ENCODE assay signal across 1 fruit fly cellular context in genomic region chr3R:23363515-23364124, dm6.
TF ChIP-seq lines count a peak whose summit lies in the region.

TSS of gene CG4408 (minus strand) at chr3R:23363574.

TF ChIP-seq in whole organism, embryonic, 481 proteins besides CTCF, POLR2A, EP300 and RAD21 (continued from another document and continues in another):
- TF ChIP-seq CG4328 (GFP tag; optimal IDR thresholded peaks at IDR 0.05; lab: Kevin White, UChicago) (no peak), psq (GFP tag; optimal IDR thresholded peaks at IDR 0.05; lab: Kevin White, UChicago) (no peak), CG2120 (GFP tag; optimal IDR thresholded peaks at IDR 0.05; lab: Kevin White, UChicago) (peak; percentile 72), crc (GFP tag; optimal IDR thresholded peaks at IDR 0.05; lab: Kevin White, UChicago) (no peak), pum (GFP tag; optimal IDR thresholded peaks at IDR 0.05; lab: Kevin White, UChicago) (no peak), Ada2b (GFP tag; IDR thresholded peaks at IDR 0.05; lab: Robert Waterston, UW) (peak; percentile 68), salm (tag; optimal IDR thresholded peaks at IDR 0.05; lab: Kevin White, UChicago) (no peak), tio (GFP tag; optimal IDR thresholded peaks at IDR 0.05; lab: Kevin White, UChicago) (no peak), Mad (GFP tag; optimal IDR thresholded peaks at IDR 0.05; lab: Kevin White, UChicago) (no peak), Hr51 (GFP tag; optimal IDR thresholded peaks at IDR 0.05; lab: Kevin White, UChicago) (peak in 1 of 2 experiments; percentile 31), CG16815 (GFP tag; optimal IDR thresholded peaks at IDR 0.05; lab: Kevin White, UChicago) (no peak), vfl (GFP tag; optimal IDR thresholded peaks at IDR 0.05; lab: Kevin White, UChicago) (no peak), CG3995 (GFP tag; optimal IDR thresholded peaks at IDR 0.05; lab: Kevin White, UChicago) (no peak), CG18764 (GFP tag; optimal IDR thresholded peaks at IDR 0.05; lab: Kevin White, UChicago) (no peak), CG12236 (GFP tag; optimal IDR thresholded peaks at IDR 0.05; lab: Kevin White, UChicago) (no peak), Deaf1 (tag; optimal IDR thresholded peaks at IDR 0.05; lab: Kevin White, UChicago) (no peak), slp2 (GFP tag; optimal IDR thresholded peaks at IDR 0.05; lab: Kevin White, UChicago) (no peak), grau (tag; optimal IDR thresholded peaks at IDR 0.05; lab: Kevin White, UChicago) (peak; percentile 46), Dfd (GFP tag; optimal IDR thresholded peaks at IDR 0.05; lab: Kevin White, UChicago) (no peak), CG11093 (GFP tag; IDR thresholded peaks at IDR 0.05; lab: Robert Waterston, UW) (no peak), CG33557 (GFP tag; optimal IDR thresholded peaks at IDR 0.05; lab: Kevin White, UChicago) (no peak), shn (GFP tag; optimal IDR thresholded peaks at IDR 0.05; lab: Kevin White, UChicago) (no peak), jigr1 (GFP tag; IDR thresholded peaks at IDR 0.05; lab: Robert Waterston, UW) (no peak), CG5245 (GFP tag; optimal IDR thresholded peaks at IDR 0.05; lab: Kevin White, UChicago) (peak; percentile 0), CG2889 (GFP tag; IDR thresholded peaks at IDR 0.05; lab: Robert Waterston, UW) (no peak), Camta (GFP tag; optimal IDR thresholded peaks at IDR 0.05; lab: Kevin White, UChicago) (no peak), CG9215 (GFP tag; IDR thresholded peaks at IDR 0.05; lab: Robert Waterston, UW) (peak; percentile 35; the same call in 1 of the 2 replicates), CG13296 (GFP tag; optimal IDR thresholded peaks at IDR 0.05; lab: Kevin White, UChicago) (peak; percentile 32), sob (GFP tag; IDR thresholded peaks at IDR 0.05; lab: Robert Waterston, UW) (peak; percentile 61; the same call in 1 of the 2 replicates), CG8281 (tag; optimal IDR thresholded peaks at IDR 0.05; lab: Kevin White, UChicago) (no peak), Mrtf (GFP tag; IDR thresholded peaks at IDR 0.05; lab: Robert Waterston, UW) (no peak), nom (GFP tag; optimal IDR thresholded peaks at IDR 0.05; lab: Kevin White, UChicago) (no peak), CG8089 (GFP tag; optimal IDR thresholded peaks at IDR 0.05; lab: Kevin White, UChicago) (no peak), CG18011 (GFP tag; optimal IDR thresholded peaks at IDR 0.05; lab: Kevin White, UChicago) (no peak), twi (tag; optimal IDR thresholded peaks at IDR 0.05; lab: Kevin White, UChicago) (no peak), Myb (GFP tag; optimal IDR thresholded peaks at IDR 0.05; lab: Kevin White, UChicago) (no peak), Fer3 (tag; optimal IDR thresholded peaks at IDR 0.05; lab: Kevin White, UChicago) (peak; percentile 56), CG10431 (GFP tag; optimal IDR thresholded peaks at IDR 0.05; lab: Kevin White, UChicago) (no peak), B-H1 (GFP tag; IDR thresholded peaks at IDR 0.05; lab: Robert Waterston, UW) (no peak), CG17568 (GFP tag; optimal IDR thresholded peaks at IDR 0.05; lab: Kevin White, UChicago) (no peak), amos (GFP tag; IDR thresholded peaks at IDR 0.05; lab: Robert Waterston, UW; ENCODE audit: partially characterized antibody) (no peak), stwl (tag; optimal IDR thresholded peaks at IDR 0.05; lab: Kevin White, UChicago) (no peak), CG2678 (tag; optimal IDR thresholded peaks at IDR 0.05; lab: Kevin White, UChicago) (peak; percentile 65), fd3F (GFP tag; optimal IDR thresholded peaks at IDR 0.05; lab: Kevin White, UChicago) (peak; percentile 4), ind (GFP tag; optimal IDR thresholded peaks at IDR 0.05; lab: Kevin White, UChicago) (peak; percentile 46), CG18599 (GFP tag; optimal IDR thresholded peaks at IDR 0.05; lab: Kevin White, UChicago) (peak; percentile 69), CG10147 (GFP tag; optimal IDR thresholded peaks at IDR 0.05; lab: Kevin White, UChicago) (no peak), sd (tag; optimal IDR thresholded peaks at IDR 0.05; lab: Kevin White, UChicago) (no peak), CG32767 (GFP tag; IDR thresholded peaks at IDR 0.05; lab: Robert Waterston, UW) (no peak), CG14014 (GFP tag; IDR thresholded peaks at IDR 0.05; lab: Robert Waterston, UW) (no peak), br (optimal IDR thresholded peaks at IDR 0.05; lab: Kevin White, UChicago) (no peak), CG11456 (GFP tag; IDR thresholded peaks at IDR 0.05; lab: Robert Waterston, UW) (no peak), CG13424 (tag; optimal IDR thresholded peaks at IDR 0.05; lab: Kevin White, UChicago) (peak; percentile 19), tin (GFP tag; optimal IDR thresholded peaks at IDR 0.05; lab: Kevin White, UChicago) (no peak), zen (tag; optimal IDR thresholded peaks at IDR 0.05; lab: Kevin White, UChicago) (peak; percentile 12), CG11504 (tag; optimal IDR thresholded peaks at IDR 0.05; lab: Kevin White, UChicago) (peak; percentile 72), CG8765 (GFP tag; IDR thresholded peaks at IDR 0.05; lab: Robert Waterston, UW) (0 out of 2 replicates have a peak, but pooled peaks have one; percentile 6), Opbp (GFP tag; IDR thresholded peaks at IDR 0.05; lab: Robert Waterston, UW; ENCODE audit: partially characterized antibody) (no peak), mirr (GFP tag; optimal IDR thresholded peaks at IDR 0.05; lab: Kevin White, UChicago) (no peak), CG4617 (GFP tag; optimal IDR thresholded peaks at IDR 0.05; lab: Kevin White, UChicago; ENCODE audit: borderline replicate concordance) (no peak), grn (GFP tag; optimal IDR thresholded peaks at IDR 0.05; lab: Kevin White, UChicago) (no peak), NK7.1 (GFP tag; optimal IDR thresholded peaks at IDR 0.05; lab: Kevin White, UChicago) (no peak), CG6654 (GFP tag; optimal IDR thresholded peaks at IDR 0.05; lab: Kevin White, UChicago) (no peak), crp (GFP tag; optimal IDR thresholded peaks at IDR 0.05; lab: Kevin White, UChicago) (no peak), HLH3B (GFP tag; IDR thresholded peaks at IDR 0.05; lab: Robert Waterston, UW) (0 out of 2 replicates have a peak, but pooled peaks have one; percentile 30), CG13123 (GFP tag; optimal IDR thresholded peaks at IDR 0.05; lab: Kevin White, UChicago) (no peak), chn (GFP tag; optimal IDR thresholded peaks at IDR 0.05; lab: Kevin White, UChicago) (no peak), tup (GFP tag; optimal IDR thresholded peaks at IDR 0.05; lab: Kevin White, UChicago) (no peak), CG30020 (tag; optimal IDR thresholded peaks at IDR 0.05; lab: Kevin White, UChicago) (no peak), sens (GFP tag; lab: Kevin White, UChicago) (peak; percentile 79), CG16813 (GFP tag; IDR thresholded peaks at IDR 0.05; lab: Robert Waterston, UW; ENCODE audit: partially characterized antibody) (no peak), oc (tag; optimal IDR thresholded peaks at IDR 0.05; lab: Kevin White, UChicago) (no peak), sisA (GFP tag; IDR thresholded peaks at IDR 0.05; lab: Robert Waterston, UW) (peak; percentile 37; the same call in 1 of the 2 replicates), fru (optimal IDR thresholded peaks at IDR 0.05; lab: Kevin White, UChicago) (no peak), unc-4 (GFP tag; IDR thresholded peaks at IDR 0.05; lab: Robert Waterston, UW; ENCODE audit: partially characterized antibody) (no peak), CG15514 (GFP tag; optimal IDR thresholded peaks at IDR 0.05; lab: Kevin White, UChicago) (peak; percentile 3), CG11085 (GFP tag; IDR thresholded peaks at IDR 0.05; lab: Robert Waterston, UW) (peak; percentile 10; the same call in 1 of the 2 replicates), en (GFP tag; optimal IDR thresholded peaks at IDR 0.05; lab: Kevin White, UChicago) (no peak), Rfx (GFP tag; IDR thresholded peaks at IDR 0.05; lab: Robert Waterston, UW) (peak; percentile 38; the same call in 1 of the 2 replicates), bbx (GFP tag; IDR thresholded peaks at IDR 0.05; lab: Robert Waterston, UW; ENCODE audit: partially characterized antibody) (no peak), dan (GFP tag; IDR thresholded peaks at IDR 0.05; lab: Robert Waterston, UW) (no peak), Gug (GFP tag; IDR thresholded peaks at IDR 0.05; lab: Robert Waterston, UW) (no peak), CG16863 (GFP tag; optimal IDR thresholded peaks at IDR 0.05; lab: Kevin White, UChicago) (no peak), knrl (GFP tag; IDR thresholded peaks at IDR 0.05; lab: Robert Waterston, UW; ENCODE audit: partially characterized antibody) (no peak), ci (GFP tag; IDR thresholded peaks at IDR 0.05; lab: Robert Waterston, UW) (0 out of 3 replicates have a peak, but pooled peaks have one; percentile 20), Gsc (GFP tag; IDR thresholded peaks at IDR 0.05; lab: Robert Waterston, UW) (no peak), Sry-β (GFP tag; optimal IDR thresholded peaks at IDR 0.05; lab: Kevin White, UChicago) (no peak), btn (GFP tag; optimal IDR thresholded peaks at IDR 0.05; lab: Kevin White, UChicago) (no peak), Nf-YA (GFP tag; IDR thresholded peaks at IDR 0.05; lab: Robert Waterston, UW) (no peak), pros (GFP tag; optimal IDR thresholded peaks at IDR 0.05; lab: Kevin White, UChicago) (no peak), fd64A (GFP tag; optimal IDR thresholded peaks at IDR 0.05; lab: Kevin White, UChicago) (no peak), CG17359 (tag; optimal IDR thresholded peaks at IDR 0.05; lab: Kevin White, UChicago) (peak; percentile 51), sna (GFP tag; IDR thresholded peaks at IDR 0.05; lab: Robert Waterston, UW; ENCODE audit: partially characterized antibody) (no peak), Ptx1 (GFP tag; IDR thresholded peaks at IDR 0.05; lab: Robert Waterston, UW) (peak; percentile 52; the same call in 1 of the 2 replicates), ewg (GFP tag; optimal IDR thresholded peaks at IDR 0.05; lab: Kevin White, UChicago) (no peak), gcm2 (GFP tag; optimal IDR thresholded peaks at IDR 0.05; lab: Kevin White, UChicago) (no peak), CG12155 (GFP tag; optimal IDR thresholded peaks at IDR 0.05; lab: Kevin White, UChicago) (peak; percentile 17), HHEX (GFP tag; optimal IDR thresholded peaks at IDR 0.05; lab: Kevin White, UChicago) (peak; percentile 32), CG31441 (GFP tag; IDR thresholded peaks at IDR 0.05; lab: Robert Waterston, UW) (no peak), CG31365 (tag; optimal IDR thresholded peaks at IDR 0.05; lab: Kevin White, UChicago) (no peak), CG6254 (GFP tag; optimal IDR thresholded peaks at IDR 0.05; lab: Kevin White, UChicago) (no peak), gcm (GFP tag; optimal IDR thresholded peaks at IDR 0.05; lab: Kevin White, UChicago) (no peak), gfzf (GFP tag; optimal IDR thresholded peaks at IDR 0.05; lab: Kevin White, UChicago) (no peak), CG31388 (GFP tag; optimal IDR thresholded peaks at IDR 0.05; lab: Kevin White, UChicago) (no peak), Fer1 (GFP tag; optimal IDR thresholded peaks at IDR 0.05; lab: Kevin White, UChicago) (no peak), H15 (GFP tag; IDR thresholded peaks at IDR 0.05; lab: Robert Waterston, UW) (0 out of 3 replicates have a peak, but pooled peaks have one; percentile 34), sqz (GFP tag; optimal IDR thresholded peaks at IDR 0.05; lab: Kevin White, UChicago) (no peak), Doc2 (GFP tag; IDR thresholded peaks at IDR 0.05; lab: Robert Waterston, UW) (no peak), Hey (tag; optimal IDR thresholded peaks at IDR 0.05; lab: Kevin White, UChicago) (no peak), lab (GFP tag; optimal IDR thresholded peaks at IDR 0.05; lab: Kevin White, UChicago) (peak; percentile 73), Sin3A (optimal IDR thresholded peaks at IDR 0.05; lab: Kevin White, UChicago) (no peak), Elba2 (GFP tag; optimal IDR thresholded peaks at IDR 0.05; lab: Kevin White, UChicago) (no peak), CG12104 (GFP tag; optimal IDR thresholded peaks at IDR 0.05; lab: Kevin White, UChicago) (no peak), hbn (GFP tag; IDR thresholded peaks at IDR 0.05; lab: Robert Waterston, UW; ENCODE audit: partially characterized antibody) (no peak), CrebB (tag; optimal IDR thresholded peaks at IDR 0.05; lab: Kevin White, UChicago) (no peak), eve (GFP tag; optimal IDR thresholded peaks at IDR 0.05; lab: Kevin White, UChicago) (no peak), CG32772 (GFP tag; IDR thresholded peaks at IDR 0.05; lab: Robert Waterston, UW) (no peak), luna (GFP tag; optimal IDR thresholded peaks at IDR 0.05; lab: Kevin White, UChicago) (no peak), scrt (GFP tag; optimal IDR thresholded peaks at IDR 0.05; lab: Kevin White, UChicago) (peak; percentile 6), gem (tag; optimal IDR thresholded peaks at IDR 0.05; lab: Kevin White, UChicago) (peak; percentile 59), Awh (GFP tag; IDR thresholded peaks at IDR 0.05; lab: Robert Waterston, UW) (0 out of 2 replicates have a peak, but pooled peaks have one; percentile 6), az2 (GFP tag; optimal IDR thresholded peaks at IDR 0.05; lab: Kevin White, UChicago) (no peak), Dref (GFP tag; IDR thresholded peaks at IDR 0.05; lab: Robert Waterston, UW) (no peak), Six4 (GFP tag; optimal IDR thresholded peaks at IDR 0.05; lab: Kevin White, UChicago) (no peak), Atf6 (GFP tag; IDR thresholded peaks at IDR 0.05; lab: Robert Waterston, UW) (peak; percentile 27; the same call in 1 of the 2 replicates), lilli (GFP tag; optimal IDR thresholded peaks at IDR 0.05; lab: Kevin White, UChicago) (peak; percentile 58), gsb-n (tag; optimal IDR thresholded peaks at IDR 0.05; lab: Kevin White, UChicago) (no peak), exex (tag; optimal IDR thresholded peaks at IDR 0.05; lab: Kevin White, UChicago) (no peak), Hr3 (GFP tag; optimal IDR thresholded peaks at IDR 0.05; lab: Kevin White, UChicago) (no peak), toy (GFP tag; IDR thresholded peaks at IDR 0.05; lab: Robert Waterston, UW) (no peak), dimm (GFP tag; IDR thresholded peaks at IDR 0.05; lab: Robert Waterston, UW) (no peak), Optix (GFP tag; IDR thresholded peaks at IDR 0.05; lab: Robert Waterston, UW) (no peak), CG9932 (GFP tag; IDR thresholded peaks at IDR 0.05; lab: Robert Waterston, UW) (no peak), Dll (GFP tag; IDR thresholded peaks at IDR 0.05; lab: Robert Waterston, UW; ENCODE audit: partially characterized antibody) (no peak), Stat92E (GFP tag; optimal IDR thresholded peaks at IDR 0.05; lab: Kevin White, UChicago) (no peak), rib (GFP tag; IDR thresholded peaks at IDR 0.05; lab: Robert Waterston, UW) (no peak)
